Worm (Caenorhabditis elegans) whole organism, L1 larva: ENCODE results near the gene srr-10.

Experiments
- C16A3.4 ChIP-seq: fragments of 150-350 bp; optimal IDR thresholded peaks from 2 replicates; lab custom pipeline; 2014; ENCODE audit warnings: missing biosample characterization, missing genetic modification characterization
- aly-2 ChIP-seq: fragments of 150-350 bp; optimal IDR thresholded peaks from 2 replicates; lab custom pipeline; 2014; ENCODE audit warnings: missing biosample characterization, missing genetic modification characterization
- blmp-1 ChIP-seq: fragments of 150-350 bp; optimal IDR thresholded peaks from 2 replicates; lab custom pipeline; 2014; ENCODE audit warnings: missing biosample characterization, missing genetic modification characterization
- dpl-1 ChIP-seq, 3 experiments: fragments of 150-350 bp in 2 of 3; sonication (generic microtip) in 1 of 3; optimal IDR thresholded peaks; 2 replicates each; lab custom pipeline; 2014 to 2017; ENCODE audit warnings: missing biosample characterization in 3 of 3, missing genetic modification characterization in 3 of 3, missing genetic modification reagents in 3 of 3
- elt-3 ChIP-seq, 6 experiments: fragments of 150-350 bp in 1 of 6; sonication (generic microtip); optimal IDR thresholded peaks; 2 replicates each; lab custom pipeline; 2017 to 2018; ENCODE audit warnings: missing biosample characterization in 6 of 6, missing genetic modification characterization in 6 of 6, inconsistent platforms in 1 of 6
- jun-1 ChIP-seq: fragments of 150-350 bp; optimal IDR thresholded peaks from 2 replicates; lab custom pipeline; 2014; ENCODE audit warnings: missing biosample characterization, missing genetic modification reagents, missing genetic modification characterization
- lin-13 ChIP-seq: fragments of 150-350 bp; optimal IDR thresholded peaks from 2 replicates; lab custom pipeline; 2014; ENCODE audit warnings: missing biosample characterization, missing genetic modification reagents, missing genetic modification characterization
- lsy-2 ChIP-seq, 2 experiments: fragments of 150-350 bp; optimal IDR thresholded peaks; 2 replicates each; lab custom pipeline; 2014; ENCODE audit warnings: missing biosample characterization in 2 of 2, missing genetic modification characterization in 2 of 2
- mdl-1 ChIP-seq, 2 experiments: fragments of 150-350 bp; optimal IDR thresholded peaks; 2 replicates each; lab custom pipeline; 2014 to 2017; ENCODE audit warnings: missing biosample characterization in 2 of 2, missing genetic modification characterization in 2 of 2, inconsistent platforms in 1 of 2
- rnt-1 ChIP-seq: sonication (generic microtip); optimal IDR thresholded peaks from 2 replicates; lab custom pipeline; 2016; ENCODE audit warnings: mild to moderate bottlenecking, missing genetic modification characterization, moderate library complexity, missing compliant biosample characterization
- tbx-2 ChIP-seq: sonication (generic microtip); optimal IDR thresholded peaks from 2 replicates; lab custom pipeline; 2016; ENCODE audit warnings: missing genetic modification characterization, missing compliant biosample characterization
- unc-130 ChIP-seq: fragments of 150-350 bp; optimal IDR thresholded peaks from 2 replicates; lab custom pipeline; 2017; ENCODE audit warnings: missing biosample characterization, missing genetic modification characterization, inconsistent platforms
- ztf-4 ChIP-seq: fragments of 150-350 bp; optimal IDR thresholded peaks from 2 replicates; lab custom pipeline; 2014; ENCODE audit warnings: missing biosample characterization, missing genetic modification characterization

- TF ChIP-seq dpl-1 (GFP tag; optimal IDR thresholded peaks at IDR 0.05; lab: Kevin White, UChicago) (no peak), ztf-4 (tag; lab: Kevin White, UChicago) (no peak), unc-130 (tag; lab: Kevin White, UChicago) (no peak), tbx-2 (no peak), mdl-1 (tag; optimal IDR thresholded peaks at IDR 0.05; lab: Kevin White, UChicago) (no peak), rnt-1 (no peak), lin-13 (GFP tag; lab: Kevin White, UChicago) (no peak), jun-1 (tag; lab: Kevin White, UChicago) (no peak), aly-2 (tag; lab: Kevin White, UChicago) (no peak), blmp-1 (no peak), lsy-2 (tag; optimal IDR thresholded peaks at IDR 0.05; lab: Kevin White, UChicago) (no peak), elt-3 (tag; optimal IDR thresholded peaks at IDR 0.05; lab: Kevin White, UChicago) (no peak), C16A3.4 (no peak)
These were observed 35.5 kb downstream of the srr-10 start, which contains the start of gene frpr-3 for ce11 chrV:7770961-7771360.
